Worm (Caenorhabditis elegans) whole organism, early embryonic: ENCODE measurements around the gene F32D8.11.

Experiments used
- B0310.2 ChIP-seq: sonication (generic microtip); optimal IDR thresholded peaks from 2 replicates; lab custom pipeline; 2016; ENCODE audit warnings: mild to moderate bottlenecking, missing genetic modification characterization, missing compliant biosample characterization
- F13C5.2 ChIP-seq: sonication (generic microtip); optimal IDR thresholded peaks from 2 replicates; lab custom pipeline; 2017; ENCODE audit warnings: mild to moderate bottlenecking, missing genetic modification characterization, inconsistent platforms, missing compliant biosample characterization
- aly-1 ChIP-seq: sonication (generic microtip); optimal IDR thresholded peaks from 2 replicates; lab custom pipeline; 2016; ENCODE audit warnings: missing genetic modification characterization, missing compliant biosample characterization
- ama-1 ChIP-seq: fragments of 150-350 bp; optimal IDR thresholded peaks from 2 replicates; lab custom pipeline; 2014
- ceh-13 ChIP-seq: fragments of 200-800 bp; sonication (Bioruptor generic); optimal IDR thresholded peaks from 2 replicates; lab custom pipeline; 2018; ENCODE audit warnings: mild to moderate bottlenecking, missing genetic modification characterization, missing compliant biosample characterization
- ceh-36 ChIP-seq: sonication (generic microtip); optimal IDR thresholded peaks from 2 replicates; lab custom pipeline; 2016; ENCODE audit warnings: missing genetic modification characterization, inconsistent platforms, missing compliant biosample characterization
- ets-7 ChIP-seq: sonication (generic microtip); optimal IDR thresholded peaks from 2 replicates; lab custom pipeline; 2016; ENCODE audit warnings: missing genotype, missing genetic modification characterization, missing compliant biosample characterization
- flt-1 ChIP-seq: fragments of 200-800 bp; sonication (Bioruptor generic); IDR thresholded peaks from 2 replicates; pipeline ENCODE4 v1.3.6; 2022; ENCODE audit warnings: missing genetic modification characterization, missing compliant biosample characterization
- hmbx-1 ChIP-seq: sonication (generic microtip); optimal IDR thresholded peaks from 2 replicates; lab custom pipeline; 2016; ENCODE audit warnings: mild to moderate bottlenecking, missing genetic modification characterization, missing compliant biosample characterization
- hmg-4 ChIP-seq: fragments of 200-800 bp; sonication (Bioruptor generic); optimal IDR thresholded peaks from 2 replicates; lab custom pipeline; 2018; ENCODE audit warnings: mild to moderate bottlenecking, missing genetic modification characterization, missing compliant biosample characterization
- hnd-1 ChIP-seq: sonication (generic microtip); optimal IDR thresholded peaks from 2 replicates; lab custom pipeline; 2016; ENCODE audit warnings: missing genetic modification characterization, missing compliant biosample characterization
- pes-1 ChIP-seq: fragments of 200-800 bp; sonication (Bioruptor generic); IDR thresholded peaks from 2 replicates; pipeline ENCODE4 v1.3.6; 2022; ENCODE audit warnings: missing genetic modification reagents, missing genetic modification characterization, missing compliant biosample characterization
- scrt-1 ChIP-seq: fragments of 200-800 bp; sonication (Bioruptor generic); IDR thresholded peaks from 2 replicates; pipeline ENCODE4 v1.3.6; 2022; ENCODE audit warnings: missing genetic modification characterization, missing compliant biosample characterization
- sea-1 ChIP-seq: fragments of 200-800 bp; sonication (Bioruptor generic); conservative IDR thresholded peaks from 2 replicates; pipeline ENCODE4 v1.3.6; 2022; ENCODE audit warnings: missing genetic modification characterization, missing compliant biosample characterization
- tbx-11 ChIP-seq: fragments of 200-800 bp; sonication (Bioruptor generic); IDR thresholded peaks from 2 replicates; pipeline ENCODE4 v1.3.6; 2022; ENCODE audit warnings: missing genetic modification characterization, missing compliant biosample characterization
- tbx-37 ChIP-seq: fragments of 200-800 bp; sonication (Bioruptor generic); conservative IDR thresholded peaks from 2 replicates; pipeline ENCODE4 v1.3.6; 2022; ENCODE audit warnings: missing genetic modification reagents, missing genetic modification characterization, missing compliant biosample characterization
- tra-4 ChIP-seq: sonication (generic microtip); optimal IDR thresholded peaks from 2 replicates; lab custom pipeline; 2017; ENCODE audit warnings: missing genetic modification characterization, missing compliant biosample characterization

Gene F32D8.11

DNA sequence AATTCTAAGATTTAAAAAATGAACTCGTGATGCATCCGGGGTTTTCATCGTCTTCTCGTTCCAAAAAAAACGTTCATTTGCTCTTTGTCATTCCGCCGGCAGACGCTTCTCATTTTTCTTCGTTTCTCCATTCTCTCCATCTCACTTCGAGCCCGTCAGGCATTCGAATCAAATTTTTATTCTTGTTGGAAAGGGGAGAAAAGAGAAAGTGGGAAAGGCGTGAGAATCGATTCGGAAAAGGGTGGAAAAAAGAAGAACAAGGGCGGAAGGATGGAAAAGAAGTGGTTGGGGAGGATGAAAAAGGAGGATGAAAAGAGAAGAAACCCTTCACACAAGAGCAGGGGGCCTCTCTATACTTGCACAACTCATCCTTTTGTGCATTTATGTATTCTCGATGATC, 15.9 kb upstream of the F32D8.11 start:
- TF ChIP-seq ama-1 (lab: Kevin White, UChicago): no peak
- no peak for TF ChIP-seq flt-1 (GFP tag; lab: Robert Waterston, UW)
- no peak for TF ChIP-seq F13C5.2 (tag; lab: Kevin White, UChicago)
- no peak for TF ChIP-seq tra-4
- TF ChIP-seq scrt-1: no peak
- TF ChIP-seq aly-1: no peak
- TF ChIP-seq sea-1: no peak
- no peak for TF ChIP-seq ets-7
- no peak for TF ChIP-seq ceh-13 (GFP tag; lab: Kevin White, UChicago)
- TF ChIP-seq tbx-37 (GFP tag; lab: Robert Waterston, UW): no peak
- TF ChIP-seq ceh-36 (tag; lab: Kevin White, UChicago): no peak

DNA sequence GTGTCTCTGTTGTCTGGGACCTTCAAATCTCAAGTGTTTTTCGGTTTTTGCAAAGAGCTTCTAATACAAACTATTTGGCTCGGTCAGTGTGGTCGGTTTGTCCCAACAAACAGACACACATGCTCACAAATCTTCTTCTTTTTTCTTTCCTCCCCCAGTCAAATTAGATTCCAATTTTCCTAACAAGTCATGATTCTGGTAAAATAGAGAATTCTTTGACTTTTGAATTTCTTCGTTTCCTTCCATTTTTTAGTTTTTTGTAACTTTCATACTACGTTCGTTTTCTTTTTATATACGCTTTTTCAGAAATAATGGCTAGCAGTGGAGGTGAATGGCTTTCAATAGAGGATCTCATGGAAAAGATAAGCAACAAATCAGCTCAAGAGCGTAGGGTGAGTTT, 14.8 kb upstream of the F32D8.11 start, which contains the start of gene F32D8.15:
F32D8.15 (plus strand) TSS at position 301 of the 400 bp plus-strand sequence.
- TF ChIP-seq ets-7 (no peak), scrt-1 (no peak), tbx-37 (GFP tag; lab: Robert Waterston, UW) (no peak), aly-1 (no peak), ceh-36 (tag; lab: Kevin White, UChicago) (no peak), hnd-1 (tag; lab: Kevin White, UChicago) (no peak), hmbx-1 (tag; lab: Kevin White, UChicago) (no peak), tbx-11 (GFP tag; lab: Robert Waterston, UW) (no peak), ama-1 (lab: Kevin White, UChicago) (no peak), tra-4 (no peak), ceh-13 (GFP tag; lab: Kevin White, UChicago) (no peak), B0310.2 (tag; lab: Kevin White, UChicago) (no peak), F13C5.2 (tag; lab: Kevin White, UChicago) (no peak), pes-1 (GFP tag; lab: Robert Waterston, UW) (no peak), sea-1 (no peak), flt-1 (GFP tag; lab: Robert Waterston, UW) (no peak), hmg-4 (no peak)

DNA sequence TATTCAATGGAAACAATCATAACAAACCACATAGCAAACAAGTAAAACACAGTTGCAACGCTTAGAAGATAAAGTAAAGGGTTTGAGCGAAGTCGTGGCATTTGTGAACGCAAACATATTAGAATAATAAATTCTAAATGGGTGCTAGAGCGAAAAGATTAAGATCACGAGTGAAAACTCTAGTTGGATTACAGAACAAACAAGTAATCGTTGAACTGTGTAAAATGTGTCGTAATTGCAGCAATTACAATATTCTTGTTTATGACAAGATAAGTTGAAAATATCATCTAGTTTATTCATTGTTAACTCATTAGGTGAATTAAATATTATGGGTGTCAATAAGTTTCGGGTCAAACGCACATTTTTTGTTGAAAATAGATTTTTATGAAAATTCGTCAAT, 13.7 kb upstream of the F32D8.11 start, which contains the start of gene F32D8.8:
F32D8.8 (minus strand) TSS at position 101 of the 400 bp plus-strand sequence.
- TF ChIP-seq ceh-13 (GFP tag; lab: Kevin White, UChicago): no peak

DNA sequence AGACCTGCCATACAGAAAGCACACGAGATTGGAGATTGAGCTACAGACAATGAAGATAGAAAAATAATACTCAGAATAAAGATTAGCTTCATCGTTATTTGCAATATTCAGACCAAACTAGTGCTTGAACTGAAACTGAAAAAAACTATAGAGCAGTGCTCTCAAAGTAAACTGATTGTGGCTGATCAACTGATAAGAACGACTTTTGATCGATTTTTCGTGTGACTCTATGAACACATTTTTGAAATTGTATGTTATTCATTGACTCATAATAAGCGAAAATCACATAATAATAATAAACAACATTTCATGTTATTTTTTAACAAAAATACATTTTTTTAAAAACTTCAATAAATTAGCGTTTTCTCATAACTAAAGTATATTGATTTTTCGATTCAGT, 12.2 kb upstream of the F32D8.11 start, which contains the start of gene spp-16:
spp-16 (minus strand) TSS at position 179 of the 400 bp plus-strand sequence.
- TF ChIP-seq tra-4 (no peak), hmg-4 (no peak), scrt-1 (no peak), hmbx-1 (tag; lab: Kevin White, UChicago) (no peak), aly-1 (no peak), sea-1 (no peak)

DNA sequence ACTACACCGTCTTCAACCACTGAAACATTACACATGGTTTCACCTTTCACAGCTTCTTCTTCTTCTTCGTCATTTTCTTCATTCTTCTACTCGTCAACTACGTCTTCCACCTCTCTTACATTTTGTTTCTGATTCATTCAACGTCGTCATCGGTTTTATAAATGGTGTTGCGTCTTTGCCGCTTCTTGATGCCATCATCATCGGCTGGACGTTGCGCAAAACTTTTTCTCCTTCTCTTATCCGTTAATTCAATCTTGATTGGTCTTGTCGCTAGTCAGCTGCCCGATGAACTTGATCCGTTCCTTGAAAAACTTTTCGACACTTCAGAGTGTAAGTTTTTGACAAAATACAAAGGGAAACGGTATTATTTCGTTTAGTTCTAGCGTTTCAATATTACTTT, 9.7 kb upstream of the F32D8.11 start:
- TF ChIP-seq aly-1: no peak
- no peak for TF ChIP-seq ama-1 (lab: Kevin White, UChicago)
- no peak for TF ChIP-seq flt-1 (GFP tag; lab: Robert Waterston, UW)
- TF ChIP-seq F13C5.2 (tag; lab: Kevin White, UChicago): no peak
- no peak for TF ChIP-seq ceh-13 (GFP tag; lab: Kevin White, UChicago)
- TF ChIP-seq pes-1 (GFP tag; lab: Robert Waterston, UW): no peak
- TF ChIP-seq tbx-11 (GFP tag; lab: Robert Waterston, UW): no peak
- TF ChIP-seq hmbx-1 (tag; lab: Kevin White, UChicago): no peak
- no peak for TF ChIP-seq tra-4
- no peak for TF ChIP-seq ets-7
- no peak for TF ChIP-seq ceh-36 (tag; lab: Kevin White, UChicago)
- no peak for TF ChIP-seq B0310.2 (tag; lab: Kevin White, UChicago)
- no peak for TF ChIP-seq scrt-1
- no peak for TF ChIP-seq hnd-1 (tag; lab: Kevin White, UChicago)
- TF ChIP-seq tbx-37 (GFP tag; lab: Robert Waterston, UW): no peak
- TF ChIP-seq hmg-4: no peak
- no peak for TF ChIP-seq sea-1

DNA sequence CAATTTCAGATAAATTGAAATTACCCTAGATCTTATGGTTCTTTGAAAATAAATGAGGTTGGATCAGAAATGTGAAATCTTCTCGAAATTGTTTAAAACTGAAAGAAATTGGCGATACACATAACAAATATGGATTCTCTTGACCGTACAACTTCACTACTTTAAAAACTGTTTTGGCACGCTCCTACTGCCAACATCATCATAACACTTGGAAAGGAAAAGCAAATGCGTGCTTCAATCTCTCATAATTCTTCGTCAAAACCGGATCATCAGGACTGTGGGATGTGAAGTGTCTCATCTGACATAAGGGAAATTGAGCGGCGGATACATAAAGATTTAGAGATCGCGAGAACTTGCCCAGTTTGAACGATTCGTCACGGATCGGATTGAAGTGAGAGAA, 9.2 kb upstream of the F32D8.11 start, which contains the start of gene F32D8.7:
F32D8.7 (plus strand) TSS at position 329 of the 400 bp plus-strand sequence.
- TF ChIP-seq flt-1 (GFP tag; lab: Robert Waterston, UW) (no peak), sea-1 (no peak), hnd-1 (tag; lab: Kevin White, UChicago) (no peak), tbx-37 (GFP tag; lab: Robert Waterston, UW) (no peak), ceh-36 (tag; lab: Kevin White, UChicago) (no peak), hmbx-1 (tag; lab: Kevin White, UChicago) (no peak), hmg-4 (no peak), B0310.2 (tag; lab: Kevin White, UChicago) (no peak), ceh-13 (GFP tag; lab: Kevin White, UChicago) (no peak), F13C5.2 (tag; lab: Kevin White, UChicago) (no peak), scrt-1 (no peak), tbx-11 (GFP tag; lab: Robert Waterston, UW) (no peak), pes-1 (GFP tag; lab: Robert Waterston, UW) (no peak), aly-1 (no peak), ets-7 (no peak), tra-4 (no peak), ama-1 (lab: Kevin White, UChicago) (no peak)

DNA sequence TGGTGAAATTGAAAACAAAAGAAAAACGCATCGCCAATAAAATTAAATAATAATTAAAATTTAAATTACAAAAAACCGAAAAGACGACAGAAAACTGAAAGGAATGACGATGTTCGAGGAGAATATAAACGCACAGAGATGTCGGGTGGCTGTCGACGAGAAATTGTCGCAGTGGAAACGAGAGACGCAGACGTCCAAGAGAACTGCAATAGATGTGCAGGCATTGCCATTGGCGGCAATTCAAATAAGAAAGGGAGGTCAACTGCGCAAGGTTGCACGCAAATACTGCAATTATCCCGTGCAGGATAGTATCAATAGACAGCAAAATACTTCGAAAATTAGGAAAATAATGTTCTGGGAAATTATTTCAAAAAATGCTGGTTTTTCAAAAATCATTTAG, 8.2 kb upstream of the F32D8.11 start:
- no peak for TF ChIP-seq ceh-13 (GFP tag; lab: Kevin White, UChicago)
- no peak for TF ChIP-seq ceh-36 (tag; lab: Kevin White, UChicago)
- peak; percentile 58; the same call in 1 of the 2 replicates for TF ChIP-seq tbx-11 (GFP tag; lab: Robert Waterston, UW)
- TF ChIP-seq aly-1: no peak
- no peak for TF ChIP-seq tra-4
- peak; percentile 53 for TF ChIP-seq hnd-1 (tag; lab: Kevin White, UChicago)
- TF ChIP-seq scrt-1: peak; percentile 46; the same call in 1 of the 2 replicates
- no peak; the same call in none of the 2 replicates for TF ChIP-seq pes-1 (GFP tag; lab: Robert Waterston, UW)
- peak; percentile 68; the same call in 1 of the 2 replicates for TF ChIP-seq sea-1
- TF ChIP-seq ets-7: no peak
- peak; percentile 82 for TF ChIP-seq hmg-4
- no peak for TF ChIP-seq hmbx-1 (tag; lab: Kevin White, UChicago)
- peak; percentile 76 for TF ChIP-seq flt-1 (GFP tag; lab: Robert Waterston, UW)
- no peak for TF ChIP-seq ama-1 (lab: Kevin White, UChicago)
- peak; percentile 93 for TF ChIP-seq F13C5.2 (tag; lab: Kevin White, UChicago)
- TF ChIP-seq B0310.2 (tag; lab: Kevin White, UChicago): peak; percentile 25
- peak; percentile 61 for TF ChIP-seq tbx-37 (GFP tag; lab: Robert Waterston, UW)

DNA sequence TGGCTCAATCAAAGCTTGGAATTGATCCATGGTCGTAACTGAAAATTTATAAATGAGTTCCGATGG, 8.0 kb upstream of the F32D8.11 start, which contains the start of gene sec-61.G:
sec-61.G (minus strand) TSS at position 38 of the 66 bp plus-strand sequence.
- TF ChIP-seq flt-1 (GFP tag; lab: Robert Waterston, UW): no peak
- TF ChIP-seq hmg-4: no peak
- no peak for TF ChIP-seq tbx-11 (GFP tag; lab: Robert Waterston, UW)
